Fruit fly (Drosophila melanogaster): Measurements from ENCODE around the gene CG8001.

The CG8001 gene

DNA sequence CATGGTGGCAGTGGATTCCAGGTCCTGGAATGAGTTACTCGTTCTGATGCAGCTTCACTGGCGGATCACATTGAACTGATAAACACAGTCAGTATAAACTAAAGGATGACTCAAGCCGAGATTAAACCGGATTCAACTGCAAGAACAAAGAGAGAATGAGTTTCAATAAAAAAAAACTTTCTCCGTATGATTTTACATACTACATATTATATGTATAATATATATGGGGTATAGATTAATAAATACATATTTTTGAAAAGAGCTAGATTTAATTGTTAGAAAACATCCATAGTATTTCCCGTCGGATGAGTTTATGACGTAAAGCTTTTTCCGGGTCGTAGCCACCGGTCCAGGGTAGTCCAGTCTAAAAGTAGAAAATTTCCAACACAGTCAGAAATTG, 31.9 kb upstream of the CG8001 start, which contains the start of gene CG12035:
CG12035 (plus strand) TSS at position 301 of the 400 bp plus-strand sequence.
- TF ChIP-seq z (GFP tag; IDR thresholded peaks at IDR 0.05): no peak
- TF ChIP-seq CG12219 (GFP tag; optimal IDR thresholded peaks at IDR 0.05): no peak
- TF ChIP-seq croc (GFP tag; conservative IDR thresholded peaks at IDR 0.05): no peak
- TF ChIP-seq CG9932 (GFP tag; IDR thresholded peaks at IDR 0.05): no peak
- no peak for TF ChIP-seq trh (GFP tag; optimal IDR thresholded peaks at IDR 0.05)
- TF ChIP-seq Atf3 (GFP tag; optimal IDR thresholded peaks at IDR 0.05): no peak
- no peak for TF ChIP-seq nom (GFP tag; optimal IDR thresholded peaks at IDR 0.05)
- TF ChIP-seq ewg (GFP tag; optimal IDR thresholded peaks at IDR 0.05): no peak
- no peak for TF ChIP-seq pros (GFP tag; optimal IDR thresholded peaks at IDR 0.05)
- no peak for TF ChIP-seq CG11695 (GFP tag; IDR thresholded peaks at IDR 0.05)
- TF ChIP-seq sqz (GFP tag; optimal IDR thresholded peaks at IDR 0.05): no peak
- TF ChIP-seq Nf-YB (GFP tag; optimal IDR thresholded peaks at IDR 0.05): no peak
- no peak for TF ChIP-seq lmd (GFP tag; IDR thresholded peaks at IDR 0.05)
- no peak for TF ChIP-seq vvl (GFP tag; IDR thresholded peaks at IDR 0.05)
- TF ChIP-seq Kr (GFP tag; optimal IDR thresholded peaks at IDR 0.05): no peak

DNA sequence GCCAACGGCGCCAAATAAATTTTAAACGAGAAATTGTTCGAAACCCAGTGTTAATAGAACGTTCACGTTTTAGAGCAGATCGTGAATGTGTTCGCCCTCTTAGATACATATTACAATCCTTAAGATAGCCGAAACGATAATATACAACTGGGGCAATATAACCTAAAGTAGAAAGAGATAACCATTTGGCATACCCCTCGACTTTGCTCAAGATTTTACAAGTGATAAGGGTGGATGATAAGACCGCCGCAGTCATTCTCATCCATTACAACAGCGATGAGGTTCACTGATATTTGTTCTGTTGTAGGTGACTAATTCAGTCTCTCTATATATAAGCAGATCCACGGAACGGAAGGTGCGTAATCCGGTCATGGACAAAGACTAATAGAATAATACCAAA, 29.2 kb upstream of the CG8001 start:
- TF ChIP-seq CoRest (tag; optimal IDR thresholded peaks at IDR 0.05) (no peak), otp (GFP tag; IDR thresholded peaks at IDR 0.05) (no peak), shn (GFP tag; optimal IDR thresholded peaks at IDR 0.05) (no peak), CG15479 (GFP tag; optimal IDR thresholded peaks at IDR 0.05) (peak; percentile 57), run (tag; optimal IDR thresholded peaks at IDR 0.05) (no peak), CG10565 (GFP tag; optimal IDR thresholded peaks at IDR 0.05) (no peak), Pdp1 (GFP tag; optimal IDR thresholded peaks at IDR 0.05) (peak in 1 of 2 experiments; percentile 2), CG14050 (GFP tag; IDR thresholded peaks at IDR 0.05) (no peak), BtbVII (GFP tag; optimal IDR thresholded peaks at IDR 0.05) (no peak), CG17361 (GFP tag; IDR thresholded peaks at IDR 0.05) (no peak), grn (GFP tag; optimal IDR thresholded peaks at IDR 0.05) (peak; percentile 20), CG13424 (tag; optimal IDR thresholded peaks at IDR 0.05) (no peak), CG3163 (GFP tag; optimal IDR thresholded peaks at IDR 0.05) (no peak), CG8388 (GFP tag; optimal IDR thresholded peaks at IDR 0.05) (no peak), CG11085 (GFP tag; IDR thresholded peaks at IDR 0.05) (no peak), Aef1 (GFP tag; IDR thresholded peaks at IDR 0.05) (no peak), CG5953 (GFP tag; IDR thresholded peaks at IDR 0.05) (no peak), rib (GFP tag; IDR thresholded peaks at IDR 0.05) (no peak), CG8924 (tag; optimal IDR thresholded peaks at IDR 0.05) (no peak), Ets65A (GFP tag) (no peak), z (GFP tag; IDR thresholded peaks at IDR 0.05) (no peak), Dad (GFP tag; optimal IDR thresholded peaks at IDR 0.05) (no peak), wek (GFP tag; optimal IDR thresholded peaks at IDR 0.05) (no peak), MESR4 (GFP tag; optimal IDR thresholded peaks at IDR 0.05) (no peak), CG2875 (GFP tag; optimal IDR thresholded peaks at IDR 0.05) (no peak), CG10321 (GFP tag; IDR thresholded peaks at IDR 0.05) (no peak), CG2199 (GFP tag; IDR thresholded peaks at IDR 0.05) (no peak), Hr3 (GFP tag; optimal IDR thresholded peaks at IDR 0.05) (no peak), cwo (GFP tag; optimal IDR thresholded peaks at IDR 0.05) (peak; percentile 16), odd (GFP tag; optimal IDR thresholded peaks at IDR 0.05) (no peak), dysf (GFP tag; IDR thresholded peaks at IDR 0.05) (no peak)
